Worm (Caenorhabditis elegans) whole organism, L4 larva: ENCODE data around the gene irld-55.

ENCODE experiments used
- F10B5.3 ChIP-seq: sonication (generic microtip); optimal IDR thresholded peaks from 2 replicates; lab custom pipeline; 2016; ENCODE audit warnings: mild to moderate bottlenecking, missing genetic modification characterization, missing compliant biosample characterization
- F26F4.8 ChIP-seq: fragments of 200-800 bp; sonication (Bioruptor generic); conservative IDR thresholded peaks from 2 replicates; pipeline ENCODE4 v1.3.6; 2022; ENCODE audit warnings: missing genetic modification characterization, missing compliant biosample characterization
- F37D6.2 ChIP-seq: sonication (generic microtip); optimal IDR thresholded peaks from 2 replicates; lab custom pipeline; 2016; ENCODE audit warnings: mild to moderate bottlenecking, missing genetic modification characterization, missing compliant biosample characterization
- T20F7.1 ChIP-seq: fragments of 200-800 bp; sonication (Bioruptor generic); optimal IDR thresholded peaks from 2 replicates; lab custom pipeline; 2018; ENCODE audit warnings: mild to moderate bottlenecking, missing genetic modification characterization, missing compliant biosample characterization
- T26A8.4 ChIP-seq: fragments of 200-800 bp; sonication (Bioruptor generic); IDR thresholded peaks from 2 replicates; pipeline ENCODE4 v1.3.6; 2022; ENCODE audit warnings: missing genetic modification characterization, missing compliant biosample characterization
- Y48G9A.11 ChIP-seq: fragments of 200-800 bp; sonication (Bioruptor generic); IDR thresholded peaks from 2 replicates; pipeline ENCODE4 v1.3.6; 2022; ENCODE audit warnings: missing genetic modification reagents, missing genetic modification characterization, missing compliant biosample characterization
- Y75B8A.6 ChIP-seq: fragments of 200-800 bp; sonication (Bioruptor generic); IDR thresholded peaks from 2 replicates; pipeline ENCODE4 v1.3.6; 2022; ENCODE audit warnings: missing genetic modification reagents, missing genetic modification characterization, missing compliant biosample characterization
- ZK546.5 ChIP-seq, 2 experiments: sonication (generic microtip); optimal IDR thresholded peaks; 2 replicates each; lab custom pipeline; 2017; ENCODE audit warnings: missing biosample characterization in 2 of 2, missing genetic modification characterization in 2 of 2
- aha-1 ChIP-seq: fragments of 150-350 bp; peaks from one replicate; lab custom pipeline; 2014; ENCODE audit warnings: missing biosample characterization, missing genetic modification characterization
- ama-1 ChIP-seq: fragments of 150-350 bp; optimal IDR thresholded peaks from 2 replicates; lab custom pipeline; 2014; ENCODE audit warnings: inconsistent platforms, mixed read lengths
- arid-1 ChIP-seq: fragments of 200-800 bp; sonication (Bioruptor generic); conservative IDR thresholded peaks from 2 replicates; pipeline ENCODE4 v1.3.6; 2022; ENCODE audit warnings: missing genetic modification reagents, missing genetic modification characterization, missing compliant biosample characterization
- attf-4 ChIP-seq: sonication (generic microtip); optimal IDR thresholded peaks from 3 replicates; lab custom pipeline; 2017; ENCODE audit warnings: missing biosample characterization, missing genetic modification characterization
- ceh-20 ChIP-seq: fragments of 200-800 bp; sonication (Bioruptor generic); IDR thresholded peaks from 2 replicates; pipeline ENCODE4 v1.3.6; 2022; ENCODE audit warnings: missing genetic modification reagents, missing genetic modification characterization, missing compliant biosample characterization
- cey-2 ChIP-seq: sonication (generic microtip); optimal IDR thresholded peaks from 3 replicates; lab custom pipeline; 2017; ENCODE audit warnings: missing genetic modification characterization, mild to moderate bottlenecking, missing compliant biosample characterization, antibody characterized with exemption, borderline replicate concordance; ENCODE audit not compliant: insufficient read depth
- ctbp-1 ChIP-seq: fragments of 200-800 bp; sonication (Bioruptor generic); IDR thresholded peaks from 2 replicates; pipeline ENCODE4 v1.3.6; 2022; ENCODE audit warnings: missing genetic modification reagents, missing genetic modification characterization, missing compliant biosample characterization
- daf-19 ChIP-seq: fragments of 200-800 bp; sonication (Bioruptor generic); conservative IDR thresholded peaks from 2 replicates; pipeline ENCODE4 v1.3.6; 2022; ENCODE audit warnings: missing genetic modification characterization, missing compliant biosample characterization
- daf-8 ChIP-seq: fragments of 200-800 bp; sonication (Bioruptor generic); IDR thresholded peaks from 2 replicates; pipeline ENCODE4 v1.3.6; 2022; ENCODE audit warnings: missing genetic modification characterization, missing compliant biosample characterization
- dmd-9 ChIP-seq: fragments of 200-800 bp; sonication (Bioruptor generic); IDR thresholded peaks from 2 replicates; pipeline ENCODE4 v1.3.6; 2022; ENCODE audit warnings: missing genetic modification reagents, missing genetic modification characterization, missing compliant biosample characterization
- dve-1 ChIP-seq: sonication (generic microtip); optimal IDR thresholded peaks from 2 replicates; lab custom pipeline; 2017; ENCODE audit warnings: antibody characterized with exemption, mild to moderate bottlenecking, missing genetic modification characterization, missing compliant biosample characterization; ENCODE audit not compliant: insufficient read depth
- egl-27 ChIP-seq: sonication (generic microtip); optimal IDR thresholded peaks from 3 replicates; lab custom pipeline; 2017; ENCODE audit warnings: missing biosample characterization, missing genetic modification reagents, missing genetic modification characterization
- hif-1 ChIP-seq, 2 experiments: sonication (generic microtip); optimal IDR thresholded peaks; 2 replicates each; lab custom pipeline; 2016 to 2017; ENCODE audit warnings: missing compliant biosample characterization in 2 of 2, missing genetic modification characterization in 2 of 2, missing genetic modification reagents in 2 of 2, missing genotype in 2 of 2, mild to moderate bottlenecking in 1 of 2
- hlh-11 ChIP-seq: fragments of 200-800 bp; sonication (Bioruptor generic); optimal IDR thresholded peaks from 2 replicates; lab custom pipeline; 2018; ENCODE audit warnings: mild to moderate bottlenecking, missing genetic modification characterization, missing compliant biosample characterization
- lim-7 ChIP-seq: fragments of 200-800 bp; sonication (Bioruptor generic); IDR thresholded peaks from 2 replicates; pipeline ENCODE4 v1.3.6; 2022; ENCODE audit warnings: missing genetic modification characterization, missing compliant biosample characterization
- lin-13 ChIP-seq: fragments of 150-350 bp; optimal IDR thresholded peaks from 2 replicates; lab custom pipeline; 2014; ENCODE audit warnings: missing biosample characterization, missing genetic modification reagents, missing genetic modification characterization
- lin-15B ChIP-seq: fragments of 150-350 bp; sonication (generic microtip); optimal IDR thresholded peaks from 3 replicates; lab custom pipeline; 2014; ENCODE audit warnings: missing biosample characterization, missing genetic modification characterization
- lin-29 ChIP-seq: fragments of 200-800 bp; sonication (Bioruptor generic); IDR thresholded peaks from 2 replicates; pipeline ENCODE4 v1.3.6; 2022; ENCODE audit warnings: missing genetic modification reagents, missing genetic modification characterization, missing compliant biosample characterization
- lsy-2 ChIP-seq, 2 experiments: fragments of 150-350 bp in 1 of 2; sonication (generic microtip) in 1 of 2; optimal IDR thresholded peaks; 2 replicates each; lab custom pipeline; 2014 to 2017; ENCODE audit warnings: missing biosample characterization in 2 of 2, missing genetic modification characterization in 2 of 2
- madf-9 ChIP-seq: fragments of 200-800 bp; sonication (Bioruptor generic); conservative IDR thresholded peaks from 2 replicates; pipeline ENCODE4 v1.3.6; 2022; ENCODE audit warnings: missing genetic modification reagents, missing genetic modification characterization, missing compliant biosample characterization
- mdl-1 ChIP-seq, 2 experiments: fragments of 150-350 bp in 1 of 2; sonication (generic microtip) in 1 of 2; optimal IDR thresholded peaks; 2 replicates each; lab custom pipeline; 2014 to 2017; ENCODE audit warnings: missing biosample characterization in 2 of 2, missing genetic modification characterization in 2 of 2
- mdt-29 ChIP-seq: fragments of 200-800 bp; sonication (Bioruptor generic); IDR thresholded peaks from 2 replicates; pipeline ENCODE4 v1.3.6; 2022; ENCODE audit warnings: missing genetic modification reagents, missing genetic modification characterization, missing compliant biosample characterization
- mes-2 ChIP-seq: sonication (generic microtip); optimal IDR thresholded peaks from 2 replicates; lab custom pipeline; 2016; ENCODE audit warnings: missing genotype, mild to moderate bottlenecking, missing genetic modification characterization, missing compliant biosample characterization; ENCODE audit not compliant: poor library complexity, severe bottlenecking
- mxl-2 ChIP-seq: fragments of 200-800 bp; sonication (Bioruptor generic); conservative IDR thresholded peaks from 2 replicates; pipeline ENCODE4 v1.3.6; 2022; ENCODE audit warnings: missing genetic modification reagents, missing genetic modification characterization, missing compliant biosample characterization
- mxl-3 ChIP-seq: fragments of 200-800 bp; sonication (Bioruptor generic); optimal IDR thresholded peaks from 2 replicates; lab custom pipeline; 2018; ENCODE audit warnings: mild to moderate bottlenecking, missing genetic modification characterization, missing compliant biosample characterization
- nhr-102 ChIP-seq: sonication (generic microtip); optimal IDR thresholded peaks from 2 replicates; lab custom pipeline; 2016; ENCODE audit warnings: mild to moderate bottlenecking, missing genetic modification characterization, moderate library complexity, missing compliant biosample characterization
- nhr-111 ChIP-seq: fragments of 200-800 bp; sonication (Bioruptor generic); optimal IDR thresholded peaks from 2 replicates; lab custom pipeline; 2018; ENCODE audit warnings: mild to moderate bottlenecking, missing genetic modification characterization, missing compliant biosample characterization
- nhr-237 ChIP-seq: sonication (generic microtip); optimal IDR thresholded peaks from 2 replicates; lab custom pipeline; 2017; ENCODE audit warnings: missing biosample characterization, missing genetic modification characterization
- nhr-28 ChIP-seq: fragments of 150-350 bp; optimal IDR thresholded peaks from 2 replicates; lab custom pipeline; 2014; ENCODE audit warnings: missing biosample characterization, missing genetic modification characterization
- nhr-42 ChIP-seq: fragments of 200-800 bp; sonication (Bioruptor generic); IDR thresholded peaks from 2 replicates; pipeline ENCODE4 v1.3.6; 2022; ENCODE audit warnings: missing genetic modification characterization, missing compliant biosample characterization
- nhr-77 ChIP-seq: fragments of 150-350 bp; optimal IDR thresholded peaks from 2 replicates; lab custom pipeline; 2014; ENCODE audit warnings: missing biosample characterization, missing genetic modification characterization
- pqm-1 ChIP-seq: sonication (generic microtip); optimal IDR thresholded peaks from 2 replicates; lab custom pipeline; 2017; ENCODE audit warnings: missing biosample characterization, missing genetic modification characterization
- rbr-2 ChIP-seq: sonication (generic microtip); optimal IDR thresholded peaks from 2 replicates; lab custom pipeline; 2016; ENCODE audit warnings: missing genotype, missing genetic modification characterization, missing compliant biosample characterization
- sdz-12 ChIP-seq: fragments of 200-800 bp; sonication (Bioruptor generic); optimal IDR thresholded peaks from 2 replicates; lab custom pipeline; 2018; ENCODE audit warnings: mild to moderate bottlenecking, missing genetic modification characterization, missing compliant biosample characterization
- snpc-1.2 ChIP-seq: fragments of 200-800 bp; sonication (Bioruptor generic); IDR thresholded peaks from 2 replicates; pipeline ENCODE4 v1.3.6; 2022; ENCODE audit warnings: missing genetic modification reagents, missing genetic modification characterization, missing compliant biosample characterization
- tag-97 ChIP-seq: fragments of 200-800 bp; sonication (Bioruptor generic); IDR thresholded peaks from 2 replicates; pipeline ENCODE4 v1.3.6; 2022; ENCODE audit warnings: missing genetic modification characterization, missing compliant biosample characterization
- unc-130 ChIP-seq: sonication (generic microtip); optimal IDR thresholded peaks from 2 replicates; lab custom pipeline; 2016; ENCODE audit warnings: missing genetic modification reagents, missing genetic modification characterization, missing compliant biosample characterization
- unc-62 ChIP-seq, 3 experiments: fragments of 150-350 bp in 1 of 3; sonication (generic microtip); optimal IDR thresholded peaks in 2 of 3; peaks in 1 of 3; 1 replicate in 1 of 3; 2 replicates in 2 of 3; lab custom pipeline; 2014 to 2017; ENCODE audit warnings: missing biosample characterization in 3 of 3, missing genetic modification characterization in 3 of 3, missing genetic modification reagents in 3 of 3, missing genotype in 1 of 3
- zag-1 ChIP-seq: fragments of 150-350 bp; optimal IDR thresholded peaks from 2 replicates; lab custom pipeline; 2014; ENCODE audit warnings: missing biosample characterization, missing genetic modification characterization
- zfp-3 ChIP-seq: fragments of 200-800 bp; sonication (Bioruptor generic); conservative IDR thresholded peaks from 2 replicates; pipeline ENCODE4 v1.3.6; 2022; ENCODE audit warnings: missing genetic modification reagents, missing genetic modification characterization, missing compliant biosample characterization

The irld-55 gene

ce11 chrIV:14008709-14009108 is 11.3 kb upstream of the irld-55 start:
- TF ChIP-seq mes-2 (tag; lab: Kevin White, UChicago) = no peak
- peak; percentile 63; the same call in 1 of the 2 replicates for TF ChIP-seq snpc-1.2 (GFP tag; lab: Robert Waterston, UW)
- TF ChIP-seq nhr-111 (GFP tag; lab: Kevin White, UChicago) = no peak

- TF ChIP-seq mxl-2 (GFP tag; lab: Robert Waterston, UW) = no peak
- TF ChIP-seq unc-130 = no peak
- no peak for TF ChIP-seq hif-1 (tag; optimal IDR thresholded peaks at IDR 0.05; lab: Kevin White, UChicago)
- TF ChIP-seq nhr-237 (tag; lab: Kevin White, UChicago) = no peak
- no peak for TF ChIP-seq ama-1 (lab: Kevin White, UChicago)
- no peak for TF ChIP-seq cey-2 (tag; lab: Kevin White, UChicago)
- no peak for TF ChIP-seq ZK546.5 (tag; optimal IDR thresholded peaks at IDR 0.05; lab: Kevin White, UChicago)
- no peak for TF ChIP-seq nhr-42 (GFP tag; lab: Robert Waterston, UW)
- no peak for TF ChIP-seq lin-15B (tag; lab: Kevin White, UChicago)
- no peak; the same call in 1 of the 2 replicates for TF ChIP-seq arid-1
- no peak for TF ChIP-seq Y48G9A.11
- TF ChIP-seq pqm-1 (tag; lab: Kevin White, UChicago) = no peak
- TF ChIP-seq F26F4.8 (GFP tag; lab: Robert Waterston, UW) = no peak
- no peak; the same call in 1 of the 2 replicates for TF ChIP-seq ctbp-1 (GFP tag; lab: Robert Waterston, UW)
- TF ChIP-seq F10B5.3 (tag; lab: Kevin White, UChicago) = peak; percentile 50
- peak in 1 of 2 experiments; percentile 31 for TF ChIP-seq mdl-1 (tag; optimal IDR thresholded peaks at IDR 0.05; lab: Kevin White, UChicago)
- TF ChIP-seq dve-1 (tag; lab: Kevin White, UChicago) = no peak
- no peak for TF ChIP-seq T20F7.1 (GFP tag; lab: Kevin White, UChicago)
- TF ChIP-seq mdt-29 = peak; percentile 66; the same call in 1 of the 2 replicates
- TF ChIP-seq lim-7 = peak; percentile 64; the same call in 1 of the 2 replicates
- TF ChIP-seq mes-2 (tag; lab: Kevin White, UChicago) = no peak
- TF ChIP-seq attf-4 (tag; lab: Kevin White, UChicago) = no peak
- no peak; the same call in 1 of the 2 replicates for TF ChIP-seq Y75B8A.6
- TF ChIP-seq mxl-3 (GFP tag; lab: Kevin White, UChicago) = no peak
- peak; percentile 4 for TF ChIP-seq F37D6.2 (tag; lab: Kevin White, UChicago)
- TF ChIP-seq nhr-28 (tag; lab: Kevin White, UChicago) = no peak
- no peak for TF ChIP-seq unc-62 (GFP tag; optimal IDR thresholded peaks at IDR 0.05 in 1 of 2; lab: Kevin White, UChicago)
- no peak for TF ChIP-seq unc-62 (tag; optimal IDR thresholded peaks at IDR 0.05; lab: Kevin White, UChicago)
- TF ChIP-seq nhr-77 (tag; lab: Kevin White, UChicago) = no peak
- peak; percentile 78; the same call in 1 of the 2 replicates for TF ChIP-seq daf-19 (GFP tag; lab: Robert Waterston, UW)
- no peak for TF ChIP-seq T26A8.4 (GFP tag; lab: Robert Waterston, UW)
- no peak for TF ChIP-seq zfp-3 (GFP tag; lab: Robert Waterston, UW)
- TF ChIP-seq daf-8 = no peak
- no peak for TF ChIP-seq lin-29 (GFP tag; lab: Robert Waterston, UW)
- TF ChIP-seq zag-1 = no peak
- TF ChIP-seq madf-9 (GFP tag; lab: Robert Waterston, UW) = no peak
- no peak for TF ChIP-seq ceh-20 (GFP tag; lab: Robert Waterston, UW)
- TF ChIP-seq lin-13 = no peak
- TF ChIP-seq tag-97 (GFP tag; lab: Robert Waterston, UW) = no peak
- TF ChIP-seq rbr-2 (tag; lab: Kevin White, UChicago) = no peak
- no peak for TF ChIP-seq nhr-102 (tag; lab: Kevin White, UChicago)
- TF ChIP-seq dmd-9 = no peak
- no peak for TF ChIP-seq lsy-2 (tag; optimal IDR thresholded peaks at IDR 0.05; lab: Kevin White, UChicago)
- TF ChIP-seq egl-27 (tag; lab: Kevin White, UChicago) = no peak
- TF ChIP-seq aha-1 (tag; lab: Kevin White, UChicago) = peak; percentile 69
- no peak for TF ChIP-seq hlh-11 (tag; lab: Kevin White, UChicago)
- peak; percentile 32 for TF ChIP-seq sdz-12 (GFP tag; lab: Kevin White, UChicago)
These were observed 6.3 kb upstream of the irld-55 start for ce11 chrIV:14013692-14014091.
